Worm (Caenorhabditis elegans) whole organism, L1 larva: Measurements from ENCODE around the gene nhr-226.
"Not testable (repeated sequence)": the region's sequence is repeated elsewhere in the genome, so short reads cannot be mapped to it uniquely, and the experiment has no call there.

Source experiments
- efl-1 ChIP-seq, 4 experiments: fragments of 150-350 bp; optimal IDR thresholded peaks in 3 of 4; peaks in 1 of 4; 1 replicate in 1 of 4; 2 replicates in 3 of 4; lab custom pipeline; 2014; ENCODE audit warnings: missing biosample characterization in 2 of 4, missing genetic modification characterization in 2 of 4, missing genetic modification reagents in 2 of 4
- mep-1 ChIP-seq: fragments of 150-350 bp; optimal IDR thresholded peaks from 2 replicates; lab custom pipeline; 2014; ENCODE audit warnings: missing biosample characterization, missing genetic modification characterization

DNA sequence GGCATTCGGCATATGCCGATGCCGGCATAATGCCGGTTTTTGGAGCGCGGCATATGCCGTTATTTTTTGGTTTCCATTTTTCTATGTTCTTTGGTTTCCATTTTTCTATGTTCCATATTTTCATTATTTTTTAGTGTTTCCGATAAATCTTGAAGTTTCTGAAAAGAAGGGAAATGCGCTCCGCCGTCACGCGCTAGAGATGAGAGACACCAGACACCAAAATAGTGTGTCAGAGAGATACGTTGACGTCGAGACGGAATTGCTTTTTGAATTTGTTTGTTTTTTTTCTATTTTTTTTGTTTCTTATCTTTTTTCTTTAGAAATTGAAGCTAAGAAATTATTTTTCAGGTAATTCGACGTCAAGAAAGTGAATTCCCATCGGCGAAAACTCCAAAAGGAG is 39.5 kb upstream of the nhr-226 start, which contains the start of gene F41B5.1:
- not testable (repeated sequence) for TF ChIP-seq efl-1 (optimal IDR thresholded peaks at IDR 0.05; lab: Kevin White, UChicago); efl-1 (GFP tag; optimal IDR thresholded peaks at IDR 0.05 in 1 of 2; lab: Kevin White, UChicago); mep-1 (tag; lab: Kevin White, UChicago)
